Fruit fly (Drosophila melanogaster) whole organism, embryonic: ENCODE measurements around the gene sob.

Experiments used
- CG17829 ChIP-seq: fragments of 200-800 bp; optimal IDR thresholded peaks from 2 replicates; lab custom pipeline; 2019; ENCODE audit warnings: missing biosample characterization, mild to moderate bottlenecking, missing genetic modification characterization, moderate library complexity
- CG2712 ChIP-seq: fragments of 200-800 bp; optimal IDR thresholded peaks from 3 replicates; lab custom pipeline; 2019; ENCODE audit warnings: missing biosample characterization, mild to moderate bottlenecking, missing genetic modification characterization, moderate library complexity
- CG4360 ChIP-seq: fragments of 200-800 bp; sonication (Bioruptor generic); IDR thresholded peaks from 2 replicates; pipeline ENCODE4 v1.3.6; 2022; ENCODE audit warnings: missing biosample characterization, missing genetic modification characterization
- Camta ChIP-seq: fragments of 200-800 bp; sonication (Bioruptor generic); optimal IDR thresholded peaks from 2 replicates; lab custom pipeline; 2016; ENCODE audit warnings: missing biosample characterization, missing genetic modification characterization
- Mes4 ChIP-seq: fragments of 200-800 bp; sonication (Bioruptor generic); optimal IDR thresholded peaks from 2 replicates; lab custom pipeline; 2016; ENCODE audit warnings: missing biosample characterization, missing genetic modification characterization
- kni ChIP-seq: fragments of 200-800 bp; sonication (Bioruptor generic); optimal IDR thresholded peaks from 3 replicates; lab custom pipeline; 2017; ENCODE audit warnings: mild to moderate bottlenecking, missing biosample characterization, missing genetic modification reagents, missing genetic modification characterization
- nau ChIP-seq: fragments of 200-800 bp; sonication (Bioruptor generic); optimal IDR thresholded peaks from 3 replicates; lab custom pipeline; 2017; ENCODE audit warnings: missing biosample characterization, mild to moderate bottlenecking, missing genetic modification characterization, missing genetic modification reagents
- pan ChIP-seq, 4 experiments: fragments of >200 bp in 3 of 4; fragments of 200-800 bp in 1 of 4; sonication (Bioruptor generic) in 1 of 4; optimal IDR thresholded peaks in 3 of 4; IDR thresholded peaks in 1 of 4; 2 replicates each; pipeline versions ENCODE4 v1.3.6 to Lab custom; 2017 to 2022; ENCODE audit warnings: missing biosample characterization in 2 of 4, missing genetic modification characterization in 2 of 4, mixed read lengths in 1 of 4
- zf30C ChIP-seq: fragments of 200-800 bp; sonication (Bioruptor generic); optimal IDR thresholded peaks from 3 replicates; lab custom pipeline; 2018; ENCODE audit warnings: missing biosample characterization, mild to moderate bottlenecking, missing genetic modification characterization

DNA sequence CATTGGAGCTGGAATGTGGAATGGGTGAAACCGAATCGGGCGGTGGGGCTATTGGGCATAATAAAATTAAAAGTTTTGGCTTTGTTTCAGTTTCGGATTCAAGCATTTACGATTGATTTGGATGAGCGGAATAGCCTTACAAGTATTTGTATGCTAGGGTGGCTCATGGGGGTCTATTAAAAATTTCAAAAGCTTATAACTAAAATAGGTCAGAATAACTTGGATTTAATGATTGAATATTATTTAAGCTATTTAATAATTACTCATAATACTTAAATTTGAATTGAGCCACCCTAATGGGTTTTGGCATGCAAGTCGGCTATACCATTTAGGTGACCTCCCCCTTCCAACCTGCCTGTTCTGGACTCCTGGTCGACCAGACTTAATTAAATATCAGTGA lies 20.9 kb downstream of the sob start:
- TF ChIP-seq CG4360 (GFP tag; lab: Robert Waterston, UW), result no peak
- peak; percentile 27 for TF ChIP-seq CG2712 (tag; lab: Kevin White, UChicago)
- TF ChIP-seq CG17829 (tag; lab: Kevin White, UChicago), result no peak
- no peak for TF ChIP-seq Mes4 (GFP tag; lab: Kevin White, UChicago)
- TF ChIP-seq nau (GFP tag; lab: Kevin White, UChicago), result no peak
- TF ChIP-seq pan (optimal IDR thresholded peaks at IDR 0.05; lab: Kevin White, UChicago), result no peak
- peak in 1 of 2 experiments; percentile 44 for TF ChIP-seq pan (GFP tag; optimal IDR thresholded peaks at IDR 0.05 in 1 of 2, IDR thresholded peaks at IDR 0.05 in 1 of 2)
- no peak for TF ChIP-seq kni (GFP tag; lab: Kevin White, UChicago)
- TF ChIP-seq zf30C, result no peak
- no peak for TF ChIP-seq Camta
